Fruit fly (Drosophila melanogaster): ENCODE results near the gene CG32755.

The CG32755 gene

dm6 chrX:5932345-5932995, 17.6 kb upstream of the CG32755 start (continued):
- no peak for TF ChIP-seq B-H2 (GFP tag; optimal IDR thresholded peaks at IDR 0.05)
- no peak for TF ChIP-seq klu (GFP tag; IDR thresholded peaks at IDR 0.05)
- TF ChIP-seq CG7839 (tag; optimal IDR thresholded peaks at IDR 0.05): peak; percentile 2
- peak; percentile 2 for TF ChIP-seq CG1603 (tag; optimal IDR thresholded peaks at IDR 0.05)
- TF ChIP-seq exex (tag; optimal IDR thresholded peaks at IDR 0.05): no peak
- no peak for TF ChIP-seq CrebB (tag; optimal IDR thresholded peaks at IDR 0.05)
- no peak for TF ChIP-seq CG7987 (GFP tag; optimal IDR thresholded peaks at IDR 0.05)
- TF ChIP-seq Usf (GFP tag; optimal IDR thresholded peaks at IDR 0.05): no peak
- no peak for TF ChIP-seq Doc2 (GFP tag; IDR thresholded peaks at IDR 0.05)
- TF ChIP-seq PHDP (tag; optimal IDR thresholded peaks at IDR 0.05): no peak
- no peak for TF ChIP-seq Ada2b (GFP tag; IDR thresholded peaks at IDR 0.05)
- TF ChIP-seq Taf1 (GFP tag; IDR thresholded peaks at IDR 0.05): no peak
- TF ChIP-seq CG2202 (tag; optimal IDR thresholded peaks at IDR 0.05): no peak
- no peak for TF ChIP-seq pzg (GFP tag; optimal IDR thresholded peaks at IDR 0.05)
- TF ChIP-seq CG12744 (GFP tag; optimal IDR thresholded peaks at IDR 0.05): no peak
- TF ChIP-seq trem (tag; optimal IDR thresholded peaks at IDR 0.05): no peak
- TF ChIP-seq CG9817 (tag; optimal IDR thresholded peaks at IDR 0.05): no peak
- no peak for TF ChIP-seq sima (GFP tag; optimal IDR thresholded peaks at IDR 0.05)
- TF ChIP-seq Nf-YA (GFP tag; IDR thresholded peaks at IDR 0.05): no peak
- peak in 1 of 2 experiments; percentile 15 for TF ChIP-seq chif (GFP tag; optimal IDR thresholded peaks at IDR 0.05)
- no peak for TF ChIP-seq CG12659 (GFP tag; optimal IDR thresholded peaks at IDR 0.05)
- no peak for TF ChIP-seq CG10274 (GFP tag; optimal IDR thresholded peaks at IDR 0.05)

dm6 chrX:5935072-5935738, 14.8 kb upstream of the CG32755 start:
- peak; percentile 18 for TF ChIP-seq abd-A (tag; optimal IDR thresholded peaks at IDR 0.05)
- peak; percentile 1 for TF ChIP-seq CG11504 (tag; optimal IDR thresholded peaks at IDR 0.05)
- peak in 1 of 2 experiments; percentile 10 for TF ChIP-seq Dfd (GFP tag; optimal IDR thresholded peaks at IDR 0.05)
- TF ChIP-seq nom (GFP tag; optimal IDR thresholded peaks at IDR 0.05): peak; percentile 93
- TF ChIP-seq Drgx (GFP tag; IDR thresholded peaks at IDR 0.05): peak; percentile 76
- TF ChIP-seq caup (GFP tag; optimal IDR thresholded peaks at IDR 0.05; ENCODE audit: severe bottlenecking): no peak
- TF ChIP-seq CG1602 (GFP tag; optimal IDR thresholded peaks at IDR 0.05): no peak
- peak in 1 of 2 experiments; percentile 90 for TF ChIP-seq bsh (GFP tag; optimal IDR thresholded peaks at IDR 0.05)
- peak; percentile 3 for TF ChIP-seq stwl (tag; optimal IDR thresholded peaks at IDR 0.05)
- TF ChIP-seq crol (GFP tag; IDR thresholded peaks at IDR 0.05): peak; percentile 62; the same call in 1 of the 2 replicates
- TF ChIP-seq cg (GFP tag; optimal IDR thresholded peaks at IDR 0.05): peak; percentile 68
- peak; percentile 19 for TF ChIP-seq sqz (GFP tag; optimal IDR thresholded peaks at IDR 0.05)
- peak; percentile 83 for TF ChIP-seq CG31365 (tag; optimal IDR thresholded peaks at IDR 0.05)
- no peak for TF ChIP-seq GATAe (GFP tag; conservative IDR thresholded peaks at IDR 0.05)

dm6 chrX:5941824-5942223, 8.2 kb upstream of the CG32755 start:
- peak; percentile 4 for TF ChIP-seq lbe (GFP tag; optimal IDR thresholded peaks at IDR 0.05)
- peak; percentile 23; the same call in 1 of the 2 replicates for TF ChIP-seq CG42726 (GFP tag; IDR thresholded peaks at IDR 0.05; ENCODE audit: partially characterized antibody)
- TF ChIP-seq unc-4 (GFP tag; IDR thresholded peaks at IDR 0.05; ENCODE audit: partially characterized antibody): peak; percentile 68
- peak; percentile 62 for TF ChIP-seq ato (GFP tag; IDR thresholded peaks at IDR 0.05; ENCODE audit: partially characterized antibody)
- TF ChIP-seq dmrt99B (tag; optimal IDR thresholded peaks at IDR 0.05): no peak
- TF ChIP-seq CG3163 (GFP tag; optimal IDR thresholded peaks at IDR 0.05): no peak
- no peak for TF ChIP-seq vvl (GFP tag; IDR thresholded peaks at IDR 0.05)
- TF ChIP-seq danr (GFP tag; IDR thresholded peaks at IDR 0.05): no peak
- peak; percentile 42; the same call in 1 of the 3 replicates for TF ChIP-seq CG14860 (GFP tag; IDR thresholded peaks at IDR 0.05; ENCODE audit: partially characterized antibody)
- peak; percentile 80; the same call in 2 of the 3 replicates for TF ChIP-seq Opbp (GFP tag; IDR thresholded peaks at IDR 0.05; ENCODE audit: partially characterized antibody)
- TF ChIP-seq pzg (GFP tag; optimal IDR thresholded peaks at IDR 0.05): peak; percentile 27
- peak; percentile 1 for TF ChIP-seq CG3995 (GFP tag; optimal IDR thresholded peaks at IDR 0.05)

All from whole organism, embryonic.